Worm (Caenorhabditis elegans): ENCODE data around the gene Y17G7B.20.

The Y17G7B.20 gene

DNA sequence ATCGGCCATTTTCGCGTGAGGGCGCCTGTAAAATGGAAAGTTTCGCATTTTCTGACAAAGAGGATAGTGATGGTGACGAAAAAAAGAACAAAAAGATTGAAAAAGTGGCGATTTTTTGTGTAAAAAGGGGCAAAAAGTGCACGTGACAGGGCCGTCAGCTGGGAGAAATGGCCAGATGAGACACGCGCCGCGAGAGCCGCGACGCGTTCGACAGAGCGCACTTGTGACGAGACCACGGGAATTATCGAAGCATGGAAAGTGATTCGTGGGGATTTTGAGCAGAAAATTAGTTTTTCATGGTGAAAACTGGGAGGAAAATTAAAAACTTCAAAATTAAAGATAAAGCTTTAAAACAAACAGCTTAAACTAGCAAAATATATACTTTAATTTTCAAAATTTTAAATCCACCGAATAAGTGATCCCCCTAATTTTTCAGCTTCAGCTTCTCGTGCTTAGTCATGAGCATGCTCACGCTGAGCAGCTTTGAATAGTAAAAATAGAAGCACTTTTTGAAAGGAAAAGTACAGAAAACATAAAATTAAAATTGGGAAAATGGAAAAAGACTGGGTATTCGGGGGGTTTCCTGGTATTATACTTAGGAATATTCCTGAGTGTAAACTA lies 12.0 kb downstream of the Y17G7B.20 start, which contains the start of gene W03C9.5:
TSS of gene W03C9.5 (minus strand) at position 38 of the 621 bp plus-strand sequence.
- TF ChIP-seq zag-1 (tag; optimal IDR thresholded peaks at IDR 0.05) (peak; percentile 51), mml-1 (tag; optimal IDR thresholded peaks at IDR 0.05) (no peak), nhr-11 (tag; optimal IDR thresholded peaks at IDR 0.05) (peak; percentile 89), ceh-16 (tag; optimal IDR thresholded peaks at IDR 0.05) (no peak), ztf-4 (tag; optimal IDR thresholded peaks at IDR 0.05) (no peak), fos-1 (tag; optimal IDR thresholded peaks at IDR 0.05) (peak; percentile 22), nhr-77 (tag; optimal IDR thresholded peaks at IDR 0.05) (peak; percentile 27), lsy-12 (tag; optimal IDR thresholded peaks at IDR 0.05) (peak; percentile 91), elt-3 (tag; optimal IDR thresholded peaks at IDR 0.05) (peak in 1 of 3 experiments; percentile 63), sea-2 (GFP tag; optimal IDR thresholded peaks at IDR 0.05) (no peak), nhr-23 (tag; optimal IDR thresholded peaks at IDR 0.05) (peak; percentile 86), ztf-11 (tag; optimal IDR thresholded peaks at IDR 0.05) (no peak), lin-15B (tag; optimal IDR thresholded peaks at IDR 0.05) (peak; percentile 98), egl-5 (tag; optimal IDR thresholded peaks at IDR 0.05) (peak; percentile 69), unc-62 (GFP tag; optimal IDR thresholded peaks at IDR 0.05) (peak; percentile 71), jun-1 (tag; optimal IDR thresholded peaks at IDR 0.05) (peak; percentile 93), nhr-67 (tag; optimal IDR thresholded peaks at IDR 0.05) (no peak), fkh-2 (tag; optimal IDR thresholded peaks at IDR 0.05) (no peak), elt-2 (tag; optimal IDR thresholded peaks at IDR 0.05) (peak; percentile 77), nhr-237 (tag; optimal IDR thresholded peaks at IDR 0.05) (no peak), snpc-4 (tag; optimal IDR thresholded peaks at IDR 0.05) (peak; percentile 83), nhr-25 (tag; optimal IDR thresholded peaks at IDR 0.05) (peak; percentile 97), ZK546.5 (tag; optimal IDR thresholded peaks at IDR 0.05) (peak; percentile 12), R02D3.7 (tag; optimal IDR thresholded peaks at IDR 0.05) (peak; percentile 78), nhr-76 (tag; optimal IDR thresholded peaks at IDR 0.05) (peak; percentile 36), unc-39 (tag; optimal IDR thresholded peaks at IDR 0.05) (no peak), hmg-11 (tag; optimal IDR thresholded peaks at IDR 0.05) (peak; percentile 20), ceh-9 (tag; optimal IDR thresholded peaks at IDR 0.05) (no peak), ceh-28 (tag; optimal IDR thresholded peaks at IDR 0.05) (peak; percentile 65), eor-1 (tag; optimal IDR thresholded peaks at IDR 0.05) (no peak), aly-2 (tag; optimal IDR thresholded peaks at IDR 0.05) (no peak), tbx-2 (tag; optimal IDR thresholded peaks at IDR 0.05) (peak; percentile 54), ama-1 (optimal IDR thresholded peaks at IDR 0.05) (peak; percentile 55), fkh-10 (GFP tag; optimal IDR thresholded peaks at IDR 0.05) (peak; percentile 87), nhr-12 (tag; optimal IDR thresholded peaks at IDR 0.05) (no peak), daf-12 (tag; optimal IDR thresholded peaks at IDR 0.05) (no peak), elt-1 (tag; optimal IDR thresholded peaks at IDR 0.05) (peak; percentile 29), ceh-82 (tag; optimal IDR thresholded peaks at IDR 0.05) (peak; percentile 17), egl-27 (tag; optimal IDR thresholded peaks at IDR 0.05) (peak; percentile 57), nhr-28 (tag; optimal IDR thresholded peaks at IDR 0.05) (peak; percentile 37), lin-39 (tag; optimal IDR thresholded peaks at IDR 0.05) (peak; percentile 95), nhr-43 (tag; optimal IDR thresholded peaks at IDR 0.05; ENCODE audit: poor library complexity, severe bottlenecking) (peak; percentile 77), skn-1 (tag; optimal IDR thresholded peaks at IDR 0.05) (peak; percentile 63), mdl-1 (tag; optimal IDR thresholded peaks at IDR 0.05) (peak; percentile 79), pqm-1 (tag; optimal IDR thresholded peaks at IDR 0.05) (peak; percentile 35), nfya-1 (tag; optimal IDR thresholded peaks at IDR 0.05; ENCODE audit: insufficient read depth) (peak; percentile 95), pha-4 (tag; optimal IDR thresholded peaks at IDR 0.05) (peak; percentile 94)
